Fruit fly (Drosophila melanogaster): ENCODE results near the gene Amun.

DNA sequence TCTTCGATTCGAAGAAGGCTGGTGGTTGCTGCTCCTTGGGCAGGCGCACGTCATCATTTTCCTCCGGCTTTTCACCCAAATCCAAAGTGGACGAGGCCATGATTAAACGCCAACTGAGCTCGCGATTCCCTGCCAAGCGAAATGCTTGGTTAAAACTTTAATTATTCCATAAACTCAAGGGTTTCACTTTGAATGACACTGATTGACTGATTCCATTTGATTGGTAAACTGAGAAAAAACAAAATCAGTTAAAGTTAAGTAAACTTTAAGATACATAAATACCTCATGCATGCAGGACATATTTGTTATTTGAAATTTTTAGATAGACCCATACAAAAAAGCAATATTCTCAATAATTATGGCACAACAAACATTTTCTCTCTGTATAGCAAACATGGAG is 18.4 kb upstream of the Amun start, which contains the start of gene inaF-A:
- TF ChIP-seq CG11762 (GFP tag; optimal IDR thresholded peaks at IDR 0.05; ENCODE audit: insufficient read depth) (no peak), lz (GFP tag; optimal IDR thresholded peaks at IDR 0.05) (no peak), CG6854 (GFP tag; optimal IDR thresholded peaks at IDR 0.05) (no peak), fd59A (GFP tag; optimal IDR thresholded peaks at IDR 0.05) (no peak), eg (GFP tag; IDR thresholded peaks at IDR 0.05) (no peak), Hr39 (GFP tag; optimal IDR thresholded peaks at IDR 0.05) (no peak)

Measured in whole organism, prepupa.